Worm (Caenorhabditis elegans) whole organism, midembryonic: ENCODE data around the gene fbxa-88.

Experiments used
- flt-1 ChIP-seq: fragments of 200-800 bp; sonication (Bioruptor generic); IDR thresholded peaks from 2 replicates; pipeline ENCODE4 v1.3.6; 2022; ENCODE audit warnings: missing genetic modification characterization, missing compliant biosample characterization
- klf-2 ChIP-seq: fragments of 200-800 bp; sonication (Bioruptor generic); conservative IDR thresholded peaks from 2 replicates; pipeline ENCODE4 v1.3.6; 2022; ENCODE audit warnings: missing genetic modification reagents, missing genetic modification characterization, missing compliant biosample characterization
- med-1 ChIP-seq: sonication (generic microtip); optimal IDR thresholded peaks from 2 replicates; lab custom pipeline; 2017; ENCODE audit warnings: missing genetic modification characterization, mild to moderate bottlenecking, missing compliant biosample characterization, antibody characterized with exemption, missing genetic modification reagents; ENCODE audit not compliant: insufficient read depth
- ref-1 ChIP-seq: fragments of 200-800 bp; sonication (Bioruptor generic); conservative IDR thresholded peaks from 2 replicates; pipeline ENCODE4 v1.3.6; 2022; ENCODE audit warnings: missing genetic modification reagents, missing genetic modification characterization, missing compliant biosample characterization
- tab-1 ChIP-seq: fragments of 200-800 bp; sonication (Bioruptor generic); IDR thresholded peaks from 2 replicates; pipeline ENCODE4 v1.3.6; 2022; ENCODE audit warnings: missing genetic modification characterization, missing compliant biosample characterization
- ztf-23 ChIP-seq: fragments of 200-800 bp; sonication (Bioruptor generic); IDR thresholded peaks from 2 replicates; pipeline ENCODE4 v1.3.6; 2022; ENCODE audit warnings: missing genetic modification reagents, missing genetic modification characterization, missing compliant biosample characterization
- ztf-29 ChIP-seq: fragments of 200-800 bp; sonication (Bioruptor generic); IDR thresholded peaks from 2 replicates; pipeline ENCODE4 v1.3.6; 2022; ENCODE audit warnings: missing genetic modification reagents, missing genetic modification characterization, missing compliant biosample characterization

DNA sequence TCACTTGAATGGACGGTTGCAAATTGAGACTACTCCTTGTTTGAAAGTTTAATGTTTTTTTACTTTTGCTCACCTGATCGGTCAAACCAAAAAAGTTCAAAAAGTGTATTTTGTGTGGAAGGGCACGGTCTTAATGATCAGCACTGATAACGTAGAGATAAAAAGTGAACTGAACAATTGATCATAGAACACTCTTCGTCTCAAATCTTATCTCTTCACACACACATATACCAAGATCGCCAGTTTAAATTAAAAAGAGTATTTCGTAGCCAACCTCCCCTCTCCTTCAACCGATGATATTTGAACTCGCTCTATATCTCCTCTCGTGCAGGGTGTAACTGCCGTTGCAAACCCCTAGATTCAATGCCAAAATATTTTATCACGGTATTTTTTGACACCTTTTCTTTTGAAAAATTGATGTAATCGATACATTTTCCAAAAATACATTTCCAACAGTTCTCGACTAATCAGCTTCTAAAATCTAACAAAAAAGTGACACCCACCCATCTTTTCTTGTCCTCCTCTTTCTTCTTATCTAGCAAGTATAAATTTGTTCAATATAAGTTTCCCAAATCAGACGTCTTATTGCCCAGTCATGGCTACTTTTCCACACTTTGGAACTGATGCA lies 42.7 kb downstream of the fbxa-88 start, which contains the start of gene cth-1:
- TF ChIP-seq ztf-29 (GFP tag; lab: Robert Waterston, UW), result no peak
- no peak for TF ChIP-seq ref-1 (GFP tag; lab: Robert Waterston, UW)
- TF ChIP-seq ztf-23 (GFP tag; lab: Robert Waterston, UW), result no peak
- no peak for TF ChIP-seq flt-1 (GFP tag; lab: Robert Waterston, UW)
- TF ChIP-seq tab-1 (GFP tag; lab: Robert Waterston, UW), result no peak
- no peak for TF ChIP-seq klf-2 (GFP tag; lab: Robert Waterston, UW)
- TF ChIP-seq med-1 (GFP tag; lab: Kevin White, UChicago), result no peak
